Worm (Caenorhabditis elegans) whole organism, L3 larva: ENCODE results near the gene F55C5.17.

Experiments used
- R02D3.7 ChIP-seq: fragments of 150-350 bp; optimal IDR thresholded peaks from 2 replicates; lab custom pipeline; 2014; ENCODE audit warnings: missing biosample characterization, missing genetic modification characterization
- ZK546.5 ChIP-seq: sonication (generic microtip); optimal IDR thresholded peaks from 2 replicates; lab custom pipeline; 2017; ENCODE audit warnings: missing biosample characterization, missing genetic modification characterization
- aly-2 ChIP-seq: fragments of 150-350 bp; optimal IDR thresholded peaks from 2 replicates; lab custom pipeline; 2014; ENCODE audit warnings: missing biosample characterization, missing genetic modification characterization
- ama-1 ChIP-seq: fragments of 150-350 bp; optimal IDR thresholded peaks from 2 replicates; lab custom pipeline; 2018
- ceh-82 ChIP-seq: fragments of 150-350 bp; optimal IDR thresholded peaks from 2 replicates; lab custom pipeline; 2014; ENCODE audit warnings: missing biosample characterization, missing genetic modification characterization
- egl-27 ChIP-seq: sonication (generic microtip); optimal IDR thresholded peaks from 4 replicates; lab custom pipeline; 2017; ENCODE audit warnings: missing biosample characterization, missing genetic modification reagents, missing genetic modification characterization
- egl-5 ChIP-seq: fragments of 150-350 bp; optimal IDR thresholded peaks from 2 replicates; lab custom pipeline; 2017; ENCODE audit warnings: missing biosample characterization, missing genetic modification reagents, missing genetic modification characterization, inconsistent platforms
- elt-1 ChIP-seq: fragments of 150-350 bp; optimal IDR thresholded peaks from 2 replicates; lab custom pipeline; 2014; ENCODE audit warnings: missing biosample characterization, missing genetic modification characterization
- elt-2 ChIP-seq: sonication (generic microtip); optimal IDR thresholded peaks from 2 replicates; lab custom pipeline; 2016; ENCODE audit warnings: missing genetic modification reagents, mild to moderate bottlenecking, missing genetic modification characterization, missing compliant biosample characterization
- eor-1 ChIP-seq, 2 experiments: fragments of 150-350 bp; optimal IDR thresholded peaks; 2 replicates each; lab custom pipeline; 2014 to 2018; ENCODE audit warnings: missing biosample characterization in 2 of 2, missing genetic modification characterization in 2 of 2
- fkh-10 ChIP-seq: sonication (generic microtip); optimal IDR thresholded peaks from 2 replicates; lab custom pipeline; 2017; ENCODE audit warnings: missing biosample characterization, missing genetic modification reagents, missing genetic modification characterization
- fkh-2 ChIP-seq: fragments of 150-350 bp; optimal IDR thresholded peaks from 2 replicates; lab custom pipeline; 2014; ENCODE audit warnings: missing biosample characterization, missing genetic modification reagents, missing genetic modification characterization
- fos-1 ChIP-seq: fragments of 150-350 bp; optimal IDR thresholded peaks from 2 replicates; lab custom pipeline; 2014; ENCODE audit warnings: missing biosample characterization, missing genetic modification characterization
- jun-1 ChIP-seq: fragments of 150-350 bp; optimal IDR thresholded peaks from 2 replicates; lab custom pipeline; 2014; ENCODE audit warnings: missing biosample characterization, missing genetic modification reagents, missing genetic modification characterization
- lin-15B ChIP-seq: fragments of 150-350 bp; optimal IDR thresholded peaks from 2 replicates; lab custom pipeline; 2014; ENCODE audit warnings: missing biosample characterization, missing genetic modification characterization
- mdl-1 ChIP-seq: fragments of 150-350 bp; optimal IDR thresholded peaks from 2 replicates; lab custom pipeline; 2014; ENCODE audit warnings: missing biosample characterization, missing genetic modification characterization
- mml-1 ChIP-seq: fragments of 150-350 bp; sonication (generic microtip); optimal IDR thresholded peaks from 3 replicates; lab custom pipeline; 2014; ENCODE audit warnings: missing biosample characterization, missing genetic modification characterization
- nfya-1 ChIP-seq: sonication (generic microtip); optimal IDR thresholded peaks from 2 replicates; lab custom pipeline; 2017; ENCODE audit warnings: missing genetic modification characterization, mild to moderate bottlenecking, missing compliant biosample characterization, antibody characterized with exemption, moderate library complexity; ENCODE audit not compliant: insufficient read depth
- nhr-12 ChIP-seq: fragments of 150-350 bp; optimal IDR thresholded peaks from 2 replicates; lab custom pipeline; 2014; ENCODE audit warnings: missing biosample characterization, missing genetic modification characterization
- nhr-237 ChIP-seq: fragments of 150-350 bp; optimal IDR thresholded peaks from 2 replicates; lab custom pipeline; 2014; ENCODE audit warnings: missing biosample characterization, missing genetic modification characterization
- nhr-25 ChIP-seq: sonication (generic microtip); optimal IDR thresholded peaks from 2 replicates; lab custom pipeline; 2017; ENCODE audit warnings: missing biosample characterization, missing genetic modification characterization
- nhr-43 ChIP-seq: sonication (generic microtip); optimal IDR thresholded peaks from 2 replicates; lab custom pipeline; 2016; ENCODE audit warnings: mild to moderate bottlenecking, missing genetic modification characterization, missing compliant biosample characterization; ENCODE audit not compliant: poor library complexity, severe bottlenecking
- nhr-67 ChIP-seq: fragments of 150-350 bp; optimal IDR thresholded peaks from 2 replicates; lab custom pipeline; 2014; ENCODE audit warnings: missing biosample characterization, missing genetic modification characterization
- nhr-76 ChIP-seq: fragments of 150-350 bp; sonication (generic microtip); optimal IDR thresholded peaks from 5 replicates; lab custom pipeline; 2014; ENCODE audit warnings: missing biosample characterization, missing genetic modification characterization
- nhr-77 ChIP-seq: fragments of 150-350 bp; optimal IDR thresholded peaks from 2 replicates; lab custom pipeline; 2014; ENCODE audit warnings: missing biosample characterization, missing genetic modification characterization
- pha-4 ChIP-seq: fragments of 150-350 bp; optimal IDR thresholded peaks from 2 replicates; lab custom pipeline; 2014; ENCODE audit warnings: missing biosample characterization, missing genetic modification reagents, missing genetic modification characterization
- pqm-1 ChIP-seq: fragments of 150-350 bp; optimal IDR thresholded peaks from 2 replicates; lab custom pipeline; 2017; ENCODE audit warnings: missing biosample characterization, missing genetic modification characterization, inconsistent platforms
- sea-2 ChIP-seq: fragments of 150-350 bp; sonication (generic microtip); optimal IDR thresholded peaks from 4 replicates; lab custom pipeline; 2014; ENCODE audit warnings: missing biosample characterization, missing genetic modification reagents, missing genetic modification characterization
- skn-1 ChIP-seq: fragments of 150-350 bp; optimal IDR thresholded peaks from 2 replicates; lab custom pipeline; 2014; ENCODE audit warnings: missing biosample characterization, missing genetic modification characterization
- snpc-4 ChIP-seq: fragments of 150-350 bp; optimal IDR thresholded peaks from 2 replicates; lab custom pipeline; 2014; ENCODE audit warnings: missing biosample characterization, missing genetic modification characterization
- unc-62 ChIP-seq: fragments of 150-350 bp; sonication (generic microtip); optimal IDR thresholded peaks from 4 replicates; lab custom pipeline; 2014; ENCODE audit warnings: missing biosample characterization, missing genetic modification reagents, missing genetic modification characterization
- zag-1 ChIP-seq: fragments of 150-350 bp; optimal IDR thresholded peaks from 2 replicates; lab custom pipeline; 2014; ENCODE audit warnings: missing biosample characterization, missing genetic modification characterization
- ztf-4 ChIP-seq: fragments of 150-350 bp; optimal IDR thresholded peaks from 2 replicates; lab custom pipeline; 2014; ENCODE audit warnings: missing biosample characterization, missing genetic modification characterization

The F55C5.17 gene

DNA sequence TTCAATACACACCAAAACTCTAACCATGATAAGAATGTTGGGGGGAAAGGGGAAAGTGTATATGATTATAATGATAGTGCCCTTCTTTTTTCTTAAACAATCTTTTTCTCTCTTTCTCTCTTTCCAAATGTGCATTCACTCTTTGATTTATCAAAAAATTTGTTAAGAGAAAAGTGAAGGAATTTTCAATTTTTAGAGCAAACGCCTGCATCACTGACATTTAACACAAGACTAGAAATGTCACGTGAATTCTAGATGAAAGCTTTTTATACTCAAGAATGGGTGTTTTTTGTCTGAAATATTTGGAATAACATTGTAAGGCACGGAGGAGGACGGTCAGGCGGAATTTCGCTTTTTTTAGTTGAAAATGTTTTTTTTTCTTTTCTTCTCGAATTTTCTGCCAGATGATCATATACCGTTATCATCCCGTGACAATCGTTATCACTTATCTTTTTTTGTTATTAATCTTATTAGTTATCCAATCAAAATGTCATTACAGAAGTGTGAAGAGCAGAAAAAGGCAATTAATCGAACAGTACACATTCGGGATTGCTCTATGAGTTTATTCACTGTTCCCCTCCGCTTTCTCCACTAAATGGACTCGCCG is at the start of gene F55C5.17, which contains the start of gene frm-7:
F55C5.17 (plus strand) TSS at position 557 of the 607 bp plus-strand sequence.
frm-7 (plus strand) TSS at position 500 of the 607 bp plus-strand sequence.
- TF ChIP-seq fkh-2 (no peak), elt-2 (tag; lab: Kevin White, UChicago) (peak; percentile 90), pha-4 (tag; lab: Kevin White, UChicago) (peak; percentile 12), skn-1 (tag; lab: Kevin White, UChicago) (no peak), nhr-67 (tag; lab: Kevin White, UChicago) (no peak), unc-62 (GFP tag; lab: Kevin White, UChicago) (no peak), fos-1 (tag; lab: Kevin White, UChicago) (no peak), pqm-1 (tag; lab: Kevin White, UChicago) (peak; percentile 63), snpc-4 (tag; lab: Kevin White, UChicago) (no peak)

DNA sequence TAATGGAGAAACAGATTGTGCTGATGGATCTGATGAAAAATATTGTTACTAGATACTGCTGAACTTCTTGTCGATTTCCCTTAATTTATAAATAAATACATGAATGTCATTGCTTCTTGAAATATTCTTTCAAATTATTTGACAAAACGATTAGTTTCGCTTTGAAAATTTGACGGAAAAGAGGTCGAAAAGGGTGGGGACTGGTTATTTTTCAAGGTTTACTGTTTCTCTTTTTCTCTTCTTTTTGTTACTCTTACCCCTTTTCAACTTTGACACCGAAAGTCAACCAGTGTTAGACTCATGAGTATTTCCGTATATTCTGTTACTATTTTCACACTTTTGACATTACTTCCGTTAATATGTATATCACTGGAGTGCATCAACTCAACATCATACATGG is 47.0 kb upstream of the F55C5.17 start, which contains the start of gene T04H1.12:
T04H1.12 (plus strand) TSS at position 301 of the 400 bp plus-strand sequence.
- TF ChIP-seq nhr-237 (tag; lab: Kevin White, UChicago), result no peak
- TF ChIP-seq, all 47 proteins: peak for 0

DNA sequence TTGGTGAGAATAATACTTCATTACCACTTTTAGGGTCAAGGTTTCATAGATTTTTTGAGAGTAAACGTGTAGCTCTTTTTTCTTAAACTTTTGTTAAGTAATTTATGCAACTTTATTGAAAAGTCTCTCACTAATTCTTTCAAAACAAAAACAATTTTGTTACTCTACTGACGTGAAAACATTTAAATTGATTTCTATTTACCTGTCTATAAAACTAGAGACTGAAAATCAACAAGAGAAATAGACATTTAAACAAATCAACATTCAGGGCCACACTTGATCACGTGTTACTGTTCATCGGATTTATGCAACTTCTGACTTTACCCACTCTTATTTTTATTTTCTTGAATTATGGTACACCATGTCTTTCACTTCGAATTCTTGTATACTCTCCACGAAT is 45.9 kb upstream of the F55C5.17 start, which contains the start of gene ugt-55:
ugt-55 (plus strand) TSS at position 301 of the 400 bp plus-strand sequence.
- TF ChIP-seq nhr-43 (tag; lab: Kevin White, UChicago), result no peak
- no peak for TF ChIP-seq fkh-10 (GFP tag; lab: Kevin White, UChicago)
- no peak for TF ChIP-seq ama-1
- TF ChIP-seq nhr-76 (tag; lab: Kevin White, UChicago), result no peak
- no peak for TF ChIP-seq pha-4 (tag; lab: Kevin White, UChicago)
- no peak for TF ChIP-seq eor-1 (tag; optimal IDR thresholded peaks at IDR 0.05; lab: Kevin White, UChicago)
- TF ChIP-seq nhr-25 (tag; lab: Kevin White, UChicago), result no peak

DNA sequence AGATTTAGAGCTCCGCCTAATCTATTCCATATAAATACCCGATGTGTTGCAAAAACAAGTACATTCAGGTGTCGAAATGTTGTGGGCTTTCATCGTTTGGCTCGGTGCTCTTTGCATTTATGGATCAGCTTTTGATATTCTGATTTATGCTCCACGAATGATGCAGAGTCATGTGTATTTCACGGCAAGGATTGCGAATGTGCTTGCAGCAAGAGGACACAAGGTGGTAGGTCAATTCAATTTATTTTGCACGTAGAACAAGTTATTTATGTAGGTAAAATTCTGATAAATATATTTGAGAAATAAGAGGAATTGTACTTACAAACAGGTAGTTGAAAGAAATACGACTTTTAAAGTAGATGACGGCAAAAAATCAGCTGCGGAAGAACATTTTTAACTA is 43.4 kb upstream of the F55C5.17 start, which contains the start of gene ugt-56:
ugt-56 (plus strand) TSS at position 61 of the 400 bp plus-strand sequence.
- TF ChIP-seq egl-27 (tag; lab: Kevin White, UChicago) (no peak), nhr-77 (tag; lab: Kevin White, UChicago) (no peak), ceh-82 (tag; lab: Kevin White, UChicago) (no peak)

DNA sequence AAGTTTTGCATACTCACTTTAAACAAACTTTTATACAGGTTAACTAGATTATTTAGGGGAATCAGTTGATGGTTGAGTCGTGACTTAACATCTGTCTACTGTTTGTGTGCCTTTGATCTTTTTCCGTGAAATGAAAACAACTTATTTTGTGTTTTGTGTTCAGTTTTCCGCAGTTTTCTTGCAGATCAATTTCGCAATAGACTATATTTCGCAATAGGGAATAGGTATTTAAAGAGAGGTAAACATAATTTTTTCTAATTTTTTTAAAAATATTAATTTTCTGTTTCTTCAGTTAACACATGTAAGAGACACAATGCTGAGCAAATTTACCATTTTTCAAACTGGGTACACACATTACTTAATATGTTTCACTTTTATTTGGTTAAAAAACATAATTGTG is 41.0 kb upstream of the F55C5.17 start, which contains the start of gene tbb-6:
tbb-6 (plus strand) TSS at position 155 of the 400 bp plus-strand sequence.
- no peak for TF ChIP-seq jun-1 (tag; lab: Kevin White, UChicago)
- TF ChIP-seq sea-2 (GFP tag; lab: Kevin White, UChicago), result no peak
- no peak for TF ChIP-seq nhr-12 (tag; lab: Kevin White, UChicago)
- no peak for TF ChIP-seq R02D3.7 (tag; lab: Kevin White, UChicago)
- no peak for TF ChIP-seq ceh-82 (tag; lab: Kevin White, UChicago)
- TF ChIP-seq pha-4 (tag; lab: Kevin White, UChicago), result no peak
- TF ChIP-seq nfya-1 (tag; lab: Kevin White, UChicago), result no peak
- TF ChIP-seq pqm-1 (tag; lab: Kevin White, UChicago), result no peak
- TF ChIP-seq elt-1 (tag; lab: Kevin White, UChicago), result no peak
- no peak for TF ChIP-seq mml-1 (tag; lab: Kevin White, UChicago)
- no peak for TF ChIP-seq nhr-43 (tag; lab: Kevin White, UChicago)
- no peak for TF ChIP-seq fkh-10 (GFP tag; lab: Kevin White, UChicago)
- no peak for TF ChIP-seq fos-1 (tag; lab: Kevin White, UChicago)
- no peak for TF ChIP-seq egl-5
- no peak for TF ChIP-seq ZK546.5
- no peak for TF ChIP-seq snpc-4 (tag; lab: Kevin White, UChicago)
- TF ChIP-seq lin-15B (tag; lab: Kevin White, UChicago), result no peak
- TF ChIP-seq, all 47 proteins: peak for 0

DNA sequence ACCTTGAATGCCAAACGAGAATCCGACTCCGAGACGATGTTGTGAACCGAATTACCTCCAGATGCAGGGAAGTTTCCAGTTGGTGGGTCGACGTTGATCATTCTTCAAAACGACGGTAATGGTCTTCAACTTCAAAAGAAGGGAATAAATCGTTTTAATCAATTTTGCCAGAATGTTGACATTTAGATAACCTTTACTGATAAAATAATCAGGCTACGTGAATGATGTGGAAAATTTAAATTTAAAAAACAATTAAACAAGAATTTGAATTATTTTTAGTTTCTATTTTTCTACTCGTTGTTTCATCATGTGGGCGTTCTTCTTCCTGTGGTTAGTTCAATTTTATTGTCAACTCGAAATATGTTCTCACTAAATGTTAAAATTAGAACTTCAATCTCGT is 38.6 kb upstream of the F55C5.17 start, which contains the start of gene ssp-35:
ssp-35 (minus strand) TSS at position 101 of the 400 bp plus-strand sequence.
- TF ChIP-seq aly-2 (tag; lab: Kevin White, UChicago) (no peak), mdl-1 (tag; lab: Kevin White, UChicago) (no peak), skn-1 (tag; lab: Kevin White, UChicago) (no peak), zag-1 (tag; lab: Kevin White, UChicago) (no peak), egl-27 (tag; lab: Kevin White, UChicago) (no peak), nhr-237 (tag; lab: Kevin White, UChicago) (no peak), ztf-4 (tag; lab: Kevin White, UChicago) (no peak), sea-2 (GFP tag; lab: Kevin White, UChicago) (no peak), mml-1 (tag; lab: Kevin White, UChicago) (no peak), R02D3.7 (tag; lab: Kevin White, UChicago) (no peak)
- TF ChIP-seq, all 47 proteins: peak for 0
